In genomic region chr3L:9692892-9693551, dm6 we compare ENCODE assay signal across 1 fruit fly cellular context.
TF ChIP-seq lines count a peak whose summit lies in the region.

No protein-coding gene starts in this region.

TF ChIP-seq in whole organism, embryonic, 481 proteins besides CTCF, POLR2A, EP300 and RAD21 (continued from another document and continues in another):
- TF ChIP-seq grau (tag; optimal IDR thresholded peaks at IDR 0.05; lab: Kevin White, UChicago) (peak; percentile 96), vnd (GFP tag; IDR thresholded peaks at IDR 0.05; lab: Robert Waterston, UW; ENCODE audit: partially characterized antibody) (no peak), Ptx1 (GFP tag; IDR thresholded peaks at IDR 0.05; lab: Robert Waterston, UW) (peak; percentile 93), CG1603 (tag; optimal IDR thresholded peaks at IDR 0.05; lab: Kevin White, UChicago) (peak; percentile 86), CHES-1-like (GFP tag; optimal IDR thresholded peaks at IDR 0.05; lab: Kevin White, UChicago) (peak; percentile 97), CG1832 (GFP tag; optimal IDR thresholded peaks at IDR 0.05; lab: Kevin White, UChicago) (peak; percentile 48), CG3995 (GFP tag; optimal IDR thresholded peaks at IDR 0.05; lab: Kevin White, UChicago) (peak; percentile 76), hth (optimal IDR thresholded peaks at IDR 0.05; lab: Kevin White, UChicago) (no peak), CG14441 (GFP tag; IDR thresholded peaks at IDR 0.05; lab: Robert Waterston, UW) (peak; percentile 88), Trl (optimal IDR thresholded peaks at IDR 0.05; lab: Kevin White, UChicago) (peak in 1 of 2 experiments; percentile 68), Trl (GFP tag; optimal IDR thresholded peaks at IDR 0.05; lab: Kevin White, UChicago) (peak; percentile 95), dimm (GFP tag; IDR thresholded peaks at IDR 0.05; lab: Robert Waterston, UW) (peak; percentile 79), vvl (GFP tag; IDR thresholded peaks at IDR 0.05; lab: Robert Waterston, UW) (peak; percentile 84), CG14014 (GFP tag; IDR thresholded peaks at IDR 0.05; lab: Robert Waterston, UW) (peak; percentile 86), CG2120 (GFP tag; optimal IDR thresholded peaks at IDR 0.05; lab: Kevin White, UChicago) (peak; percentile 98), CG12942 (GFP tag; optimal IDR thresholded peaks at IDR 0.05; lab: Kevin White, UChicago) (peak; percentile 92), Mrtf (GFP tag; IDR thresholded peaks at IDR 0.05; lab: Robert Waterston, UW) (peak; percentile 87), B-H2 (GFP tag; optimal IDR thresholded peaks at IDR 0.05; lab: Kevin White, UChicago) (peak; percentile 87), CG34376 (GFP tag; optimal IDR thresholded peaks at IDR 0.05; lab: Kevin White, UChicago) (peak; percentile 94), CG18262 (tag; optimal IDR thresholded peaks at IDR 0.05; lab: Kevin White, UChicago) (peak; percentile 98), CG4404 (GFP tag; IDR thresholded peaks at IDR 0.05; lab: Robert Waterston, UW) (peak; percentile 81), CG31441 (GFP tag; IDR thresholded peaks at IDR 0.05; lab: Robert Waterston, UW) (peak; percentile 90), ash1 (GFP tag; optimal IDR thresholded peaks at IDR 0.05; lab: Kevin White, UChicago) (peak; percentile 68), Bteb2 (GFP tag; optimal IDR thresholded peaks at IDR 0.05; lab: Kevin White, UChicago) (peak; percentile 96), Dref (GFP tag; IDR thresholded peaks at IDR 0.05; lab: Robert Waterston, UW) (no peak), CG10366 (GFP tag; IDR thresholded peaks at IDR 0.05; lab: Robert Waterston, UW) (peak; percentile 86), al (GFP tag; IDR thresholded peaks at IDR 0.05; lab: Robert Waterston, UW) (peak; percentile 86), HLH54F (GFP tag; optimal IDR thresholded peaks at IDR 0.05; lab: Kevin White, UChicago) (peak; percentile 98), slp2 (GFP tag; optimal IDR thresholded peaks at IDR 0.05; lab: Kevin White, UChicago) (peak; percentile 96), CG33213 (GFP tag; optimal IDR thresholded peaks at IDR 0.05; lab: Kevin White, UChicago) (peak; percentile 88), Gug (GFP tag; IDR thresholded peaks at IDR 0.05; lab: Robert Waterston, UW) (peak; percentile 91), Jarid2 (GFP tag; optimal IDR thresholded peaks at IDR 0.05; lab: Kevin White, UChicago) (peak; percentile 86), so (GFP tag; IDR thresholded peaks at IDR 0.05; lab: Robert Waterston, UW) (peak; percentile 86; the same call in 2 of the 3 replicates), Ssrp (tag; optimal IDR thresholded peaks at IDR 0.05; lab: Kevin White, UChicago) (peak; percentile 96), CG13775 (GFP tag; optimal IDR thresholded peaks at IDR 0.05; lab: Kevin White, UChicago) (peak; percentile 97), ato (GFP tag; IDR thresholded peaks at IDR 0.05; lab: Robert Waterston, UW; ENCODE audit: partially characterized antibody) (no peak), row (GFP tag; IDR thresholded peaks at IDR 0.05; lab: Robert Waterston, UW) (peak; percentile 97), dysf (GFP tag; IDR thresholded peaks at IDR 0.05; lab: Robert Waterston, UW) (peak; percentile 96), lmd (GFP tag; IDR thresholded peaks at IDR 0.05; lab: Robert Waterston, UW) (peak; percentile 93), CG1024 (GFP tag; IDR thresholded peaks at IDR 0.05; lab: Robert Waterston, UW) (peak; percentile 66), HLH4C (GFP tag; IDR thresholded peaks at IDR 0.05; lab: Robert Waterston, UW; ENCODE audit: partially characterized antibody) (no peak), HLHmδ (GFP tag; optimal IDR thresholded peaks at IDR 0.05; lab: Kevin White, UChicago) (no peak), Antp (GFP tag; optimal IDR thresholded peaks at IDR 0.05; lab: Kevin White, UChicago) (peak; percentile 97), HLH3B (GFP tag; IDR thresholded peaks at IDR 0.05; lab: Robert Waterston, UW) (peak; percentile 88; the same call in 1 of the 2 replicates), zfh2 (GFP tag; optimal IDR thresholded peaks at IDR 0.05; lab: Kevin White, UChicago) (peak; percentile 97), Spps (tag; optimal IDR thresholded peaks at IDR 0.05; lab: Kevin White, UChicago) (peak; percentile 86), CG30403 (GFP tag; optimal IDR thresholded peaks at IDR 0.05; lab: Kevin White, UChicago) (peak; percentile 99), HHEX (GFP tag; optimal IDR thresholded peaks at IDR 0.05; lab: Kevin White, UChicago) (peak; percentile 96), zen2 (GFP tag; IDR thresholded peaks at IDR 0.05; lab: Robert Waterston, UW; ENCODE audit: partially characterized antibody) (no peak), Usf (GFP tag; optimal IDR thresholded peaks at IDR 0.05; lab: Kevin White, UChicago) (peak; percentile 93), NC2α (GFP tag; optimal IDR thresholded peaks at IDR 0.05; lab: Kevin White, UChicago) (peak; percentile 93), CG7839 (tag; optimal IDR thresholded peaks at IDR 0.05; lab: Kevin White, UChicago) (peak; percentile 97), salm (tag; optimal IDR thresholded peaks at IDR 0.05; lab: Kevin White, UChicago) (peak; percentile 81), Ets65A (GFP tag; lab: Kevin White, UChicago) (peak; percentile 100), CG10654 (GFP tag; optimal IDR thresholded peaks at IDR 0.05; lab: Kevin White, UChicago) (peak; percentile 92), MTF-1 (GFP tag; optimal IDR thresholded peaks at IDR 0.05; lab: Kevin White, UChicago; ENCODE audit: borderline replicate concordance) (peak; percentile 68), CG6813 (GFP tag; optimal IDR thresholded peaks at IDR 0.05; lab: Kevin White, UChicago) (peak; percentile 89), slbo (GFP tag; IDR thresholded peaks at IDR 0.05; lab: Robert Waterston, UW) (peak; percentile 89), CG4328 (GFP tag; optimal IDR thresholded peaks at IDR 0.05; lab: Kevin White, UChicago) (peak; percentile 95), CG2889 (GFP tag; IDR thresholded peaks at IDR 0.05; lab: Robert Waterston, UW) (peak; percentile 79), sd (tag; optimal IDR thresholded peaks at IDR 0.05; lab: Kevin White, UChicago) (peak; percentile 76), Atf3 (GFP tag; optimal IDR thresholded peaks at IDR 0.05; lab: Kevin White, UChicago) (peak; percentile 96), vfl (GFP tag; optimal IDR thresholded peaks at IDR 0.05; lab: Kevin White, UChicago) (peak; percentile 93), CG7928 (GFP tag; optimal IDR thresholded peaks at IDR 0.05; lab: Kevin White, UChicago) (peak; percentile 74), CG4820 (GFP tag; optimal IDR thresholded peaks at IDR 0.05; lab: Kevin White, UChicago) (peak; percentile 96), CG15514 (GFP tag; optimal IDR thresholded peaks at IDR 0.05; lab: Kevin White, UChicago) (peak; percentile 87), shn (GFP tag; optimal IDR thresholded peaks at IDR 0.05; lab: Kevin White, UChicago) (peak; percentile 97), CG9797 (GFP tag; optimal IDR thresholded peaks at IDR 0.05; lab: Kevin White, UChicago) (peak; percentile 41), ro (GFP tag; IDR thresholded peaks at IDR 0.05; lab: Robert Waterston, UW) (peak; percentile 73; the same call in 1 of the 2 replicates), Sox102F (GFP tag; optimal IDR thresholded peaks at IDR 0.05; lab: Kevin White, UChicago) (peak; percentile 93), Neu2 (GFP tag; optimal IDR thresholded peaks at IDR 0.05; lab: Kevin White, UChicago; ENCODE audit: borderline replicate concordance) (peak; percentile 68), CG13424 (tag; optimal IDR thresholded peaks at IDR 0.05; lab: Kevin White, UChicago) (peak; percentile 97), Fer3 (tag; optimal IDR thresholded peaks at IDR 0.05; lab: Kevin White, UChicago) (peak; percentile 90), dpn (GFP tag; optimal IDR thresholded peaks at IDR 0.05; lab: Kevin White, UChicago) (peak; percentile 96 to 98), luna (GFP tag; optimal IDR thresholded peaks at IDR 0.05; lab: Kevin White, UChicago) (peak; percentile 90), hb (GFP tag; IDR thresholded peaks at IDR 0.05; lab: Robert Waterston, UW; ENCODE audit: partially characterized antibody) (no peak), usp (GFP tag; optimal IDR thresholded peaks at IDR 0.05; lab: Kevin White, UChicago) (no peak), nmo (GFP tag; optimal IDR thresholded peaks at IDR 0.05; lab: Kevin White, UChicago) (peak; percentile 99), CG11696 (GFP tag; IDR thresholded peaks at IDR 0.05; lab: Robert Waterston, UW) (no peak), dati (GFP tag; IDR thresholded peaks at IDR 0.05; lab: Robert Waterston, UW) (peak; percentile 26; the same call in 1 of the 2 replicates), CG6254 (GFP tag; optimal IDR thresholded peaks at IDR 0.05; lab: Kevin White, UChicago) (peak; percentile 83), hbn (GFP tag; IDR thresholded peaks at IDR 0.05; lab: Robert Waterston, UW; ENCODE audit: partially characterized antibody) (no peak), CG1647 (GFP tag; optimal IDR thresholded peaks at IDR 0.05; lab: Kevin White, UChicago) (peak; percentile 95), Oaz (GFP tag; IDR thresholded peaks at IDR 0.05; lab: Robert Waterston, UW) (peak; percentile 82), Hr39 (optimal IDR thresholded peaks at IDR 0.05; lab: Kevin White, UChicago) (no peak), Meics (GFP tag; optimal IDR thresholded peaks at IDR 0.05; lab: Kevin White, UChicago) (peak; percentile 97), emc (GFP tag; optimal IDR thresholded peaks at IDR 0.05; lab: Kevin White, UChicago) (peak; percentile 91), CG32772 (GFP tag; IDR thresholded peaks at IDR 0.05; lab: Robert Waterston, UW) (peak; percentile 86), Lim3 (GFP tag; IDR thresholded peaks at IDR 0.05; lab: Robert Waterston, UW) (peak; percentile 68), CG30020 (tag; optimal IDR thresholded peaks at IDR 0.05; lab: Kevin White, UChicago) (peak; percentile 81), pum (GFP tag; optimal IDR thresholded peaks at IDR 0.05; lab: Kevin White, UChicago) (peak; percentile 97), CG13894 (tag; optimal IDR thresholded peaks at IDR 0.05; lab: Kevin White, UChicago) (peak; percentile 82), CG7556 (GFP tag; optimal IDR thresholded peaks at IDR 0.05; lab: Kevin White, UChicago) (peak; percentile 99), zen (tag; optimal IDR thresholded peaks at IDR 0.05; lab: Kevin White, UChicago) (peak; percentile 74), cato (GFP tag; optimal IDR thresholded peaks at IDR 0.05; lab: Kevin White, UChicago; ENCODE audit: borderline replicate concordance) (peak; percentile 96), bbx (GFP tag; IDR thresholded peaks at IDR 0.05; lab: Robert Waterston, UW; ENCODE audit: partially characterized antibody) (no peak), CG10959 (GFP tag; IDR thresholded peaks at IDR 0.05; lab: Robert Waterston, UW) (peak; percentile 74; the same call in 1 of the 2 replicates), esg (GFP tag; conservative IDR thresholded peaks at IDR 0.05; lab: Robert Waterston, UW) (peak; percentile 89), CG34224 (GFP tag; IDR thresholded peaks at IDR 0.05; lab: Robert Waterston, UW; ENCODE audit: partially characterized antibody) (no peak), h (optimal IDR thresholded peaks at IDR 0.05; lab: Kevin White, UChicago) (no peak), CG2712 (tag; optimal IDR thresholded peaks at IDR 0.05; lab: Kevin White, UChicago) (peak; percentile 96), CG42726 (GFP tag; IDR thresholded peaks at IDR 0.05; lab: Robert Waterston, UW; ENCODE audit: partially characterized antibody) (no peak), fru (optimal IDR thresholded peaks at IDR 0.05; lab: Kevin White, UChicago) (no peak), jigr1 (GFP tag; IDR thresholded peaks at IDR 0.05; lab: Robert Waterston, UW) (peak; percentile 82; the same call in 2 of the 3 replicates), CG7372 (GFP tag; IDR thresholded peaks at IDR 0.05; lab: Robert Waterston, UW) (peak; percentile 87), ATbp (GFP tag; optimal IDR thresholded peaks at IDR 0.05; lab: Kevin White, UChicago) (peak; percentile 92), Dip3 (GFP tag; optimal IDR thresholded peaks at IDR 0.05; lab: Kevin White, UChicago) (peak; percentile 96), prd (optimal IDR thresholded peaks at IDR 0.05; lab: Kevin White, UChicago) (no peak), prd (GFP tag; IDR thresholded peaks at IDR 0.05; lab: Robert Waterston, UW) (peak; percentile 92), nerfin-1 (tag; optimal IDR thresholded peaks at IDR 0.05; lab: Kevin White, UChicago) (peak; percentile 91), chm (GFP tag; IDR thresholded peaks at IDR 0.05; lab: Robert Waterston, UW) (peak; percentile 68; the same call in 1 of the 2 replicates), CG7357 (GFP tag; IDR thresholded peaks at IDR 0.05; lab: Robert Waterston, UW) (peak; percentile 84; the same call in 2 of the 3 replicates), eyg (GFP tag; optimal IDR thresholded peaks at IDR 0.05; lab: Kevin White, UChicago) (peak; percentile 95), CG17186 (GFP tag; optimal IDR thresholded peaks at IDR 0.05; lab: Kevin White, UChicago) (peak; percentile 74), crol (GFP tag; IDR thresholded peaks at IDR 0.05; lab: Robert Waterston, UW) (no peak; the same call in 1 of the 2 replicates), CG4282 (GFP tag; optimal IDR thresholded peaks at IDR 0.05; lab: Kevin White, UChicago) (peak; percentile 83), Kr (GFP tag; optimal IDR thresholded peaks at IDR 0.05; lab: Kevin White, UChicago) (no peak), CG8359 (GFP tag; optimal IDR thresholded peaks at IDR 0.05; lab: Kevin White, UChicago; ENCODE audit: borderline replicate concordance) (peak; percentile 86), ci (GFP tag; IDR thresholded peaks at IDR 0.05; lab: Robert Waterston, UW) (peak; percentile 84), CG9215 (GFP tag; IDR thresholded peaks at IDR 0.05; lab: Robert Waterston, UW) (peak; percentile 92), pros (GFP tag; optimal IDR thresholded peaks at IDR 0.05; lab: Kevin White, UChicago) (peak; percentile 31), Nf-YB (GFP tag; optimal IDR thresholded peaks at IDR 0.05; lab: Kevin White, UChicago) (peak; percentile 83), slou (GFP tag; optimal IDR thresholded peaks at IDR 0.05; lab: Kevin White, UChicago) (peak; percentile 95), Dp (GFP tag; optimal IDR thresholded peaks at IDR 0.05; lab: Kevin White, UChicago) (no peak), caup (GFP tag; optimal IDR thresholded peaks at IDR 0.05; lab: Kevin White, UChicago; ENCODE audit: severe bottlenecking) (peak; percentile 94), CG16863 (GFP tag; optimal IDR thresholded peaks at IDR 0.05; lab: Kevin White, UChicago) (peak; percentile 96), CG2678 (tag; optimal IDR thresholded peaks at IDR 0.05; lab: Kevin White, UChicago) (peak; percentile 98), ewg (GFP tag; optimal IDR thresholded peaks at IDR 0.05; lab: Kevin White, UChicago) (peak; percentile 91), gce (GFP tag; IDR thresholded peaks at IDR 0.05; lab: Robert Waterston, UW) (peak; percentile 72; the same call in 2 of the 3 replicates)
